Worm (Caenorhabditis elegans) whole organism, mixed stage, embryonic: ENCODE data around the gene Y37E11AM.4.

ENCODE experiments used
- M03D4.4 ChIP-seq: sonication (generic microtip); optimal IDR thresholded peaks from 2 replicates; lab custom pipeline; 2017; ENCODE audit warnings: mild to moderate bottlenecking, missing genetic modification characterization, missing compliant biosample characterization
- bed-3 ChIP-seq: fragments of 200-800 bp; sonication (Bioruptor generic); optimal IDR thresholded peaks from 3 replicates; lab custom pipeline; 2018; ENCODE audit warnings: mild to moderate bottlenecking, missing genetic modification characterization, moderate library complexity, missing compliant biosample characterization
- blmp-1 ChIP-seq: fragments of 150-350 bp; optimal IDR thresholded peaks from 2 replicates; lab custom pipeline; 2014; ENCODE audit warnings: missing biosample characterization, missing genetic modification characterization
- ceh-39 ChIP-seq: fragments of 150-350 bp; optimal IDR thresholded peaks from 2 replicates; lab custom pipeline; 2014; ENCODE audit warnings: missing biosample characterization, missing genetic modification characterization
- ceh-43 ChIP-seq: fragments of 200-800 bp; sonication (Bioruptor generic); optimal IDR thresholded peaks from 2 replicates; lab custom pipeline; 2018; ENCODE audit warnings: mild to moderate bottlenecking, missing genetic modification characterization, moderate library complexity, missing compliant biosample characterization
- ceh-83 ChIP-seq: fragments of 200-800 bp; sonication (Bioruptor generic); optimal IDR thresholded peaks from 2 replicates; lab custom pipeline; 2018; ENCODE audit warnings: mild to moderate bottlenecking, missing genetic modification characterization, missing compliant biosample characterization
- ces-1 ChIP-seq: fragments of 150-350 bp; optimal IDR thresholded peaks from 2 replicates; lab custom pipeline; 2014; ENCODE audit warnings: missing biosample characterization, missing genetic modification reagents, missing genetic modification characterization
- drap-1 ChIP-seq: fragments of 200-800 bp; sonication (Bioruptor generic); optimal IDR thresholded peaks from 3 replicates; lab custom pipeline; 2018; ENCODE audit warnings: mild to moderate bottlenecking, missing genetic modification characterization, missing compliant biosample characterization
- elt-1 ChIP-seq: sonication (generic microtip); optimal IDR thresholded peaks from 2 replicates; lab custom pipeline; 2017; ENCODE audit warnings: missing genetic modification characterization, mild to moderate bottlenecking, missing compliant biosample characterization, antibody characterized with exemption, moderate library complexity, borderline replicate concordance; ENCODE audit not compliant: insufficient read depth
- elt-3 ChIP-seq: fragments of 150-350 bp; optimal IDR thresholded peaks from 2 replicates; lab custom pipeline; 2014; ENCODE audit warnings: missing biosample characterization, missing genetic modification characterization
- flh-1 ChIP-seq: fragments of 200-800 bp; sonication (Bioruptor generic); optimal IDR thresholded peaks from 2 replicates; lab custom pipeline; 2018; ENCODE audit warnings: mild to moderate bottlenecking, missing genetic modification characterization, moderate library complexity, missing compliant biosample characterization
- ham-2 ChIP-seq: fragments of 200-800 bp; sonication (Bioruptor generic); optimal IDR thresholded peaks from 2 replicates; lab custom pipeline; 2018; ENCODE audit warnings: mild to moderate bottlenecking, missing genetic modification characterization, missing compliant biosample characterization
- hlh-1 ChIP-seq: fragments of 150-350 bp; optimal IDR thresholded peaks from 2 replicates; lab custom pipeline; 2014; ENCODE audit warnings: missing biosample characterization, missing genetic modification reagents, missing genetic modification characterization
- lin-13 ChIP-seq: fragments of 150-350 bp; optimal IDR thresholded peaks from 2 replicates; lab custom pipeline; 2014; ENCODE audit warnings: missing biosample characterization, missing genetic modification characterization
- lin-32 ChIP-seq: fragments of 200-800 bp; sonication (Bioruptor generic); optimal IDR thresholded peaks from 2 replicates; lab custom pipeline; 2018; ENCODE audit warnings: mild to moderate bottlenecking, missing genetic modification characterization, missing compliant biosample characterization
- lsy-2 ChIP-seq: fragments of 150-350 bp; optimal IDR thresholded peaks from 2 replicates; lab custom pipeline; 2014; ENCODE audit warnings: missing biosample characterization, missing genetic modification characterization
- mab-5 ChIP-seq: fragments of 150-350 bp; optimal IDR thresholded peaks from 2 replicates; lab custom pipeline; 2014; ENCODE audit warnings: missing biosample characterization, missing genetic modification characterization
- mep-1 ChIP-seq: fragments of 150-350 bp; optimal IDR thresholded peaks from 2 replicates; lab custom pipeline; 2017; ENCODE audit warnings: missing biosample characterization, missing genetic modification reagents, missing genetic modification characterization, inconsistent platforms
- mls-2 ChIP-seq: sonication (generic microtip); optimal IDR thresholded peaks from 2 replicates; lab custom pipeline; 2016; ENCODE audit warnings: mild to moderate bottlenecking, missing genetic modification characterization, moderate library complexity, missing compliant biosample characterization
- nhr-12 ChIP-seq: fragments of 150-350 bp; optimal IDR thresholded peaks from 2 replicates; lab custom pipeline; 2014; ENCODE audit warnings: missing biosample characterization, missing genetic modification characterization
- nhr-237 ChIP-seq: fragments of 150-350 bp; optimal IDR thresholded peaks from 2 replicates; lab custom pipeline; 2014; ENCODE audit warnings: missing biosample characterization, missing genetic modification characterization
- nhr-28 ChIP-seq: fragments of 150-350 bp; optimal IDR thresholded peaks from 2 replicates; lab custom pipeline; 2014; ENCODE audit warnings: missing biosample characterization, missing genetic modification characterization
- nhr-76 ChIP-seq: sonication (generic microtip); optimal IDR thresholded peaks from 2 replicates; lab custom pipeline; 2017; ENCODE audit warnings: missing biosample characterization, missing genetic modification characterization
- pha-4 ChIP-seq: fragments of 150-350 bp; optimal IDR thresholded peaks from 2 replicates; lab custom pipeline; 2018; ENCODE audit warnings: missing biosample characterization, missing genetic modification reagents, missing genetic modification characterization
- sem-2 ChIP-seq: fragments of 200-800 bp; sonication (Bioruptor generic); optimal IDR thresholded peaks from 2 replicates; lab custom pipeline; 2018; ENCODE audit warnings: mild to moderate bottlenecking, missing genetic modification characterization, missing compliant biosample characterization
- snpc-4 ChIP-seq: fragments of 150-350 bp; optimal IDR thresholded peaks from 2 replicates; lab custom pipeline; 2014; ENCODE audit warnings: missing biosample characterization, missing genetic modification characterization
- sptf-1 ChIP-seq: sonication (generic microtip); optimal IDR thresholded peaks from 2 replicates; lab custom pipeline; 2017; ENCODE audit warnings: mild to moderate bottlenecking, missing genetic modification characterization, moderate library complexity, missing compliant biosample characterization
- unc-39 ChIP-seq: fragments of 150-350 bp; optimal IDR thresholded peaks from 2 replicates; lab custom pipeline; 2014; ENCODE audit warnings: missing biosample characterization, missing genetic modification characterization
- unc-62 ChIP-seq: fragments of 150-350 bp; optimal IDR thresholded peaks from 2 replicates; lab custom pipeline; 2014; ENCODE audit warnings: missing biosample characterization, missing genetic modification reagents, missing genetic modification characterization
- zip-8 ChIP-seq: fragments of 150-350 bp; optimal IDR thresholded peaks from 2 replicates; lab custom pipeline; 2014; ENCODE audit warnings: missing biosample characterization, missing genetic modification characterization

Y37E11AM.4 gene

DNA sequence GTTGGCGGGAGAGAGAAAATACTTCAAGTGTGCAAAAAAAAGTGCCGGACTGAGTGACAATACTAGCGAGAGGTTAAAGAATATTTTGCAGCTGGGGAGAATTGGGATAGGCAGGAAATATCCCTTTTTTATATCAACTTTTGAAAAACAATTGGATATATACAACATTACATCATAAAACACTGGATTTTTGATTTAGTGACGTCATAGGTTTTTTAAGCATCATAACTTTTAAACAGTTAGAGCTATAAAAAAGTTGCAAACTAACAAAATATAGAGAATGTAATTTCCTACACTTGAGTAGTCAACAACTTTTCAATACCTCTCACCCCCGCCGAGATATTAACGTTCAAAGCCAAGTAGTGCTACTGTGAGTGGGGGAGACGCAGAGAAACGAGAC, 11.9 kb downstream of the Y37E11AM.4 start:
- peak; percentile 94 for TF ChIP-seq zip-8
- no peak for TF ChIP-seq mls-2 (tag; lab: Kevin White, UChicago)

DNA sequence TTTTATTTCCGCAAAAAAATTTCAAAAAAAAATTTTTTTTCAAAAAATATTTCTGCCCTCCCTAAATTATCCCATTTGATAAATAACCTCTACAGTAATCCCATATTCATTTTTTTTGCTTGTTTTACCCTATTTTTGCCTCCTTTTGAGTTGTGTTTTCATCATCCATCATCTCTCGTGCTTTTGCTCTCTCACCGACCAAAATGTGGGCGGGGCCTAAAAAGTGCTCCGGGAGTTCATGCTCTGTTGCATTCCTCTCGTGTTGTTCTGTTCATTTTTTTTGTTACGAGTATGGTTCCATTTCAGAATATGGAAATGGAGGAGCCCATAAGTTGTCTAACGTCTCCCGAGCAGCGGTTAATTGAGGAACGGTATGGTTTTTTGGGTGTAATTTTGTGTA, 13.4 kb downstream of the Y37E11AM.4 start, which contains the start of gene Y37E11AL.1:
Gene Y37E11AL.1, plus strand, starts transcription at position 301 of the 400 bp plus-strand sequence.
- TF ChIP-seq nhr-28 (tag; lab: Kevin White, UChicago) (no peak), ceh-83 (GFP tag; lab: Kevin White, UChicago) (no peak), snpc-4 (tag; lab: Kevin White, UChicago) (no peak), nhr-12 (tag; lab: Kevin White, UChicago) (no peak), ceh-43 (no peak), zip-8 (no peak), sem-2 (GFP tag; lab: Kevin White, UChicago) (no peak), nhr-237 (no peak), lin-13 (tag; lab: Kevin White, UChicago) (no peak)
- TF ChIP-seq, all 35 proteins: peak for 0

DNA sequence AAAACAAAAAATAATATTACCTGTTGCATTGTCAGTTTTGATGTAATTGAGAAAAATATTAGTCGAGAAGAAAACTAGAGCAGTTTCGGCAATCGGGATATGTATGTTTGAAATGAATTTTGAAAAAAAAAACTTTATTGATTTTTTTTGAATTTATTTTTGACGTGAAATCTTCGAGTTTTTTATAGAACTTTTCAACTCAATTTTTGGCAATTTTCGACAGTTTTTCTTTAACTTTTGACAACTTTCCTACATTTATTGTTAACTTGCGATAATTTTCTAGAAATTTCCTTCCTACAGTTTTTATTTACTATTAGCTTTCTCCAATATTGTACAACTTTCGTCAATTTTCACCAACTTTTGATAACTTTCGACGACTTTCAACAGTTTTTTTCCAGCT, 20.7 kb downstream of the Y37E11AM.4 start, which contains the start of gene Y37E11AL.12:
Gene Y37E11AL.12, minus strand, starts transcription at position 101 of the 400 bp plus-strand sequence.
- TF ChIP-seq unc-39 (tag; lab: Kevin White, UChicago) (no peak), mep-1 (tag; lab: Kevin White, UChicago) (no peak), ceh-39 (tag; lab: Kevin White, UChicago) (no peak), nhr-28 (tag; lab: Kevin White, UChicago) (no peak), mab-5 (tag; lab: Kevin White, UChicago) (no peak), unc-62 (GFP tag; lab: Kevin White, UChicago) (no peak), pha-4 (tag; lab: Kevin White, UChicago) (no peak), lsy-2 (tag; lab: Kevin White, UChicago) (no peak), M03D4.4 (tag; lab: Kevin White, UChicago) (no peak), ceh-83 (GFP tag; lab: Kevin White, UChicago) (no peak), drap-1 (GFP tag; lab: Kevin White, UChicago) (no peak)

DNA sequence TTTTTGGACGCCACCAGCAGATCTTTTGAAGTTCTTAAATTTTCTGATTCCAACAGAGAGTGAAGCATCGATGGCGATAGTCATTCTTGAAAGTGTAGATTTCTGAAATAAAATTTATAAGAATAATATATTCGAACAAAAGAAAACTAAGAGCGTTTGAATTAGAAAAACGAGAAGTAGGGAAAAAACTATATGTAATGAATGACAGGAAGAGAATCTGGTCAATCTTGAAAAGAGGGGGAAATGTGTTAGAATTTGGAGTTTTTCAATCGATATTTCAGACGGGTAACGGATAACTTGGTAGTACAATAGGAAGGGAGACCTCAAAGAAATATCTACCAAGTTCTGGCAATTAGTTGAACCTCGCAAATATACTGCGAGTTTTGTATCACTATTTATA, 22.0 kb downstream of the Y37E11AM.4 start, which contains the start of gene Y37E11AL.9:
Gene Y37E11AL.9, minus strand, starts transcription at position 101 of the 400 bp plus-strand sequence.
- no peak for TF ChIP-seq nhr-28 (tag; lab: Kevin White, UChicago)
- no peak for TF ChIP-seq nhr-76 (tag; lab: Kevin White, UChicago)
- no peak for TF ChIP-seq ceh-39 (tag; lab: Kevin White, UChicago)
- TF ChIP-seq unc-39 (tag; lab: Kevin White, UChicago): no peak
- TF ChIP-seq mep-1 (tag; lab: Kevin White, UChicago): no peak
- TF ChIP-seq unc-62 (GFP tag; lab: Kevin White, UChicago): no peak
- TF ChIP-seq elt-3 (tag; lab: Kevin White, UChicago): no peak
- no peak for TF ChIP-seq ceh-83 (GFP tag; lab: Kevin White, UChicago)
- TF ChIP-seq lin-32 (GFP tag; lab: Kevin White, UChicago): no peak
- TF ChIP-seq blmp-1 (tag; lab: Kevin White, UChicago): no peak
- TF ChIP-seq lin-13 (tag; lab: Kevin White, UChicago): no peak
- no peak for TF ChIP-seq nhr-237
- no peak for TF ChIP-seq snpc-4 (tag; lab: Kevin White, UChicago)
- no peak for TF ChIP-seq ham-2
- no peak for TF ChIP-seq hlh-1 (tag; lab: Kevin White, UChicago)
- TF ChIP-seq bed-3 (GFP tag; lab: Kevin White, UChicago): no peak
- no peak for TF ChIP-seq mls-2 (tag; lab: Kevin White, UChicago)
- TF ChIP-seq elt-1 (tag; lab: Kevin White, UChicago): no peak
- no peak for TF ChIP-seq pha-4 (tag; lab: Kevin White, UChicago)

DNA sequence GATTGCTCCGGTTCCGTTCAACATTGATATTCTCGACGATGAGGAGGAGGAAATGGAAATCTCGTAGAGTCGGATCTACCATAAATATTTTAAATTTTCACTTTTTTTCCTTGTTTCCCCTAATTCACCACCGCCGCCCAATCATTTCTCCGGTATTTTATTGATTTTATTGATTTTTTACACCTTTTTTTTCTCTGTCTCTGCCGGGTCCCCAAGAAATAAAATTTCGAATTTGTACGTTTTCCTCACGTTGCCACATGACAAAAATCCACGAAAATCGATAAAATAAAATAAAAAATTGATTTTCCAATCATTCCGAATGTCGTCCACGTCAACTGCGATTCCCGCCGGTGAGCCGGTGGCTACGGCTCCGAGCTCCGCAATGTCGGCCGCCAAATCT, 24.4 kb downstream of the Y37E11AM.4 start, which contains the start of gene Y37E11AL.2:
Gene Y37E11AL.2, plus strand, starts transcription at position 301 of the 400 bp plus-strand sequence.
- TF ChIP-seq M03D4.4 (tag; lab: Kevin White, UChicago) (no peak), sem-2 (GFP tag; lab: Kevin White, UChicago) (no peak), unc-39 (tag; lab: Kevin White, UChicago) (no peak), nhr-76 (tag; lab: Kevin White, UChicago) (no peak)

DNA sequence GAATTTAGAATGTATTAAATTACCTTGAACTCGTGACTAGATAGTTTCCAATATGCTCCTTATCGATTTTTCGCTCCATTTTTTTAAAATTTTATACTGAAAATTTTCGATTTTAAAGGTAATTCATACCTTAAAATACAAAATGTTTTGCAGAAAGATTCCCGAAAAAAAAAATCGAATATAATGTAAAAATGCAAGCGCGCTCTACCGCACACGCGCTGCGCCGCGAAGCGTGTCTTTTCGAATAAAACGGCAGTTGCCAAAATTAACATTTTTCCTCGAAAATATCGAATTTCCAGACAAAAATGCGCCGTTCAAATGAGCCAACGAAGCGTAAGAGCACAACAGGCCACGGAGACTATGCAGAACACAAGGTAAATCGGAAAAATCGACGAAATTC, 28.0 kb downstream of the Y37E11AM.4 start, which contains the start of the genes taf-6.2 and Y37E11AL.3:
Gene taf-6.2, minus strand, starts transcription at position 96 of the 400 bp plus-strand sequence.
Gene Y37E11AL.3, plus strand, starts transcription at position 298 of the 400 bp plus-strand sequence.
- TF ChIP-seq nhr-76 (tag; lab: Kevin White, UChicago) (no peak), sptf-1 (no peak), hlh-1 (tag; lab: Kevin White, UChicago) (peak; percentile 49), nhr-237 (peak; percentile 17), lin-13 (tag; lab: Kevin White, UChicago) (peak; percentile 46), mep-1 (tag; lab: Kevin White, UChicago) (peak; percentile 57), ceh-39 (tag; lab: Kevin White, UChicago) (peak; percentile 72), lsy-2 (tag; lab: Kevin White, UChicago) (peak; percentile 46), ces-1 (GFP tag; lab: Kevin White, UChicago) (peak; percentile 51), flh-1 (GFP tag; lab: Kevin White, UChicago) (no peak)
- TF ChIP-seq, all 35 proteins: peak for 7
